Fruit fly (Drosophila melanogaster): ENCODE measurements around the gene CG2991.
A peak's percentile ranks its signal among the peaks of the same experiment; 100 is the strongest.

CG2991 gene

dm6 chr2L:2906122-2906521 is 49.2 kb downstream of the CG2991 start (continued):
- no peak for TF ChIP-seq CG5245 (GFP tag; optimal IDR thresholded peaks at IDR 0.05)
- no peak for TF ChIP-seq Hmx (GFP tag; optimal IDR thresholded peaks at IDR 0.05)
- no peak for TF ChIP-seq CG13287 (GFP tag; IDR thresholded peaks at IDR 0.05; ENCODE audit: partially characterized antibody)
- peak; percentile 30 for TF ChIP-seq MTF-1 (GFP tag; optimal IDR thresholded peaks at IDR 0.05; ENCODE audit: borderline replicate concordance)
- TF ChIP-seq pum (GFP tag; optimal IDR thresholded peaks at IDR 0.05) = no peak
- TF ChIP-seq CG15073 (GFP tag; optimal IDR thresholded peaks at IDR 0.05) = no peak
- TF ChIP-seq Gsc (GFP tag; IDR thresholded peaks at IDR 0.05) = no peak
- TF ChIP-seq lbe (GFP tag; optimal IDR thresholded peaks at IDR 0.05) = no peak
- TF ChIP-seq CG5180 (GFP tag; optimal IDR thresholded peaks at IDR 0.05) = no peak
- peak; percentile 50; the same call in 1 of the 2 replicates for TF ChIP-seq Xrp1 (GFP tag; IDR thresholded peaks at IDR 0.05)
- TF ChIP-seq wek (GFP tag; optimal IDR thresholded peaks at IDR 0.05) = peak; percentile 7
- no peak for TF ChIP-seq croc (GFP tag; conservative IDR thresholded peaks at IDR 0.05)
- TF ChIP-seq Dek (tag; optimal IDR thresholded peaks at IDR 0.05) = no peak
- TF ChIP-seq Atf3 (GFP tag; optimal IDR thresholded peaks at IDR 0.05) = no peak
- no peak for TF ChIP-seq ato (GFP tag; IDR thresholded peaks at IDR 0.05; ENCODE audit: partially characterized antibody)
- peak; percentile 22 for TF ChIP-seq CG15514 (GFP tag; optimal IDR thresholded peaks at IDR 0.05)
- no peak for TF ChIP-seq Poxn (GFP tag; IDR thresholded peaks at IDR 0.05)
- peak; percentile 10 for TF ChIP-seq CG6765 (GFP tag; optimal IDR thresholded peaks at IDR 0.05)
- TF ChIP-seq sug (tag; optimal IDR thresholded peaks at IDR 0.05) = peak; percentile 79
- peak; percentile 34 for TF ChIP-seq CG15011 (GFP tag; optimal IDR thresholded peaks at IDR 0.05)
- no peak for TF ChIP-seq CG1602 (GFP tag; optimal IDR thresholded peaks at IDR 0.05)
- TF ChIP-seq gsb-n (tag; optimal IDR thresholded peaks at IDR 0.05) = no peak
- TF ChIP-seq pita (GFP tag; optimal IDR thresholded peaks at IDR 0.05) = no peak
- no peak for TF ChIP-seq CG17912 (GFP tag; optimal IDR thresholded peaks at IDR 0.05)
- TF ChIP-seq Trl (optimal IDR thresholded peaks at IDR 0.05) = no peak
- peak; percentile 35 for TF ChIP-seq Trl (GFP tag; optimal IDR thresholded peaks at IDR 0.05)
- peak; percentile 13 for TF ChIP-seq CG15601 (tag; optimal IDR thresholded peaks at IDR 0.05)
- TF ChIP-seq Med (GFP tag) = peak; percentile 48
- no peak for TF ChIP-seq CG17802 (tag; optimal IDR thresholded peaks at IDR 0.05)
- no peak for TF ChIP-seq CG11398 (GFP tag; optimal IDR thresholded peaks at IDR 0.05)
- TF ChIP-seq ro (GFP tag; IDR thresholded peaks at IDR 0.05) = no peak
- no peak for TF ChIP-seq Dad (GFP tag; optimal IDR thresholded peaks at IDR 0.05)
- TF ChIP-seq chm (GFP tag; IDR thresholded peaks at IDR 0.05) = 0 out of 2 replicates have a peak, but pooled peaks have one; percentile 27
- TF ChIP-seq unc-4 (GFP tag; IDR thresholded peaks at IDR 0.05; ENCODE audit: partially characterized antibody) = no peak
- TF ChIP-seq CG7372 (GFP tag; IDR thresholded peaks at IDR 0.05) = no peak
- TF ChIP-seq Awh (GFP tag; IDR thresholded peaks at IDR 0.05) = no peak
- peak; percentile 35 for TF ChIP-seq Blimp-1 (GFP tag; optimal IDR thresholded peaks at IDR 0.05)
- TF ChIP-seq fd96Cb (tag; optimal IDR thresholded peaks at IDR 0.05) = no peak
- TF ChIP-seq her (GFP tag; optimal IDR thresholded peaks at IDR 0.05) = no peak
- peak; percentile 66 for TF ChIP-seq grn (GFP tag; optimal IDR thresholded peaks at IDR 0.05)
- no peak for TF ChIP-seq CG18599 (GFP tag; optimal IDR thresholded peaks at IDR 0.05)
- TF ChIP-seq ac (GFP tag; optimal IDR thresholded peaks at IDR 0.05) = peak; percentile 10
- no peak for TF ChIP-seq p53 (GFP tag; optimal IDR thresholded peaks at IDR 0.05)
- peak; percentile 1 for TF ChIP-seq CG1792 (GFP tag; optimal IDR thresholded peaks at IDR 0.05)
- TF ChIP-seq Neu2 (GFP tag; optimal IDR thresholded peaks at IDR 0.05; ENCODE audit: borderline replicate concordance) = no peak
- peak; percentile 7 for TF ChIP-seq CG1603 (tag; optimal IDR thresholded peaks at IDR 0.05)
- no peak for TF ChIP-seq Spps (tag; optimal IDR thresholded peaks at IDR 0.05)
- TF ChIP-seq nmo (GFP tag; optimal IDR thresholded peaks at IDR 0.05) = no peak
- TF ChIP-seq sob (GFP tag; IDR thresholded peaks at IDR 0.05) = no peak
- TF ChIP-seq ftz-f1 (GFP tag; optimal IDR thresholded peaks at IDR 0.05) = no peak
- TF ChIP-seq tup (GFP tag; optimal IDR thresholded peaks at IDR 0.05) = no peak

All from whole organism, embryonic.